Worm (Caenorhabditis elegans) whole organism, L1 larva: ENCODE data around the gene mpz-1.

Source experiments
- C04F5.9 ChIP-seq: sonication (generic microtip); optimal IDR thresholded peaks from 2 replicates; lab custom pipeline; 2016; ENCODE audit warnings: missing genetic modification characterization, missing compliant biosample characterization
- aha-1 ChIP-seq: fragments of 150-350 bp; optimal IDR thresholded peaks from 2 replicates; lab custom pipeline; 2014; ENCODE audit warnings: missing biosample characterization, missing genetic modification characterization
- aly-2 ChIP-seq: fragments of 150-350 bp; optimal IDR thresholded peaks from 2 replicates; lab custom pipeline; 2014; ENCODE audit warnings: missing biosample characterization, missing genetic modification characterization
- ceh-63 ChIP-seq: fragments of 200-800 bp; sonication (Bioruptor generic); optimal IDR thresholded peaks from 2 replicates; lab custom pipeline; 2018; ENCODE audit warnings: mild to moderate bottlenecking, missing genetic modification characterization, missing compliant biosample characterization
- ceh-8 ChIP-seq: fragments of 200-800 bp; sonication (Bioruptor generic); optimal IDR thresholded peaks from 2 replicates; lab custom pipeline; 2018; ENCODE audit warnings: mild to moderate bottlenecking, missing genetic modification characterization, moderate library complexity, missing compliant biosample characterization
- ceh-82 ChIP-seq, 3 experiments: fragments of 150-350 bp in 1 of 3; sonication (generic microtip) in 2 of 3; optimal IDR thresholded peaks; 2 replicates each; lab custom pipeline; 2014 to 2017; ENCODE audit warnings: missing biosample characterization in 3 of 3, missing genetic modification characterization in 3 of 3
- ceh-88 ChIP-seq: fragments of 200-800 bp; sonication (Bioruptor generic); IDR thresholded peaks from 2 replicates; pipeline ENCODE4 v1.3.6; 2022; ENCODE audit warnings: missing genetic modification characterization, missing compliant biosample characterization
- ceh-90 ChIP-seq: sonication (generic microtip); optimal IDR thresholded peaks from 2 replicates; lab custom pipeline; 2016; ENCODE audit warnings: missing genetic modification characterization, missing compliant biosample characterization
- dpl-1 ChIP-seq, 3 experiments: fragments of 150-350 bp in 2 of 3; sonication (generic microtip) in 1 of 3; optimal IDR thresholded peaks; 2 replicates each; lab custom pipeline; 2014 to 2017; ENCODE audit warnings: missing biosample characterization in 3 of 3, missing genetic modification characterization in 3 of 3, missing genetic modification reagents in 3 of 3
- dsc-1 ChIP-seq: sonication (generic microtip); optimal IDR thresholded peaks from 2 replicates; lab custom pipeline; 2016; ENCODE audit warnings: mild to moderate bottlenecking, missing genetic modification characterization, missing compliant biosample characterization
- efl-1 ChIP-seq, 4 experiments: fragments of 150-350 bp; optimal IDR thresholded peaks in 3 of 4; peaks in 1 of 4; 1 replicate in 1 of 4; 2 replicates in 3 of 4; lab custom pipeline; 2014; ENCODE audit warnings: missing biosample characterization in 2 of 4, missing genetic modification characterization in 2 of 4, missing genetic modification reagents in 2 of 4
- efl-3 ChIP-seq: fragments of 200-800 bp; sonication (Bioruptor generic); optimal IDR thresholded peaks from 2 replicates; lab custom pipeline; 2018; ENCODE audit warnings: mild to moderate bottlenecking, missing genetic modification characterization, missing compliant biosample characterization
- egl-27 ChIP-seq, 2 experiments: fragments of 150-350 bp in 1 of 2; sonication (generic microtip); optimal IDR thresholded peaks; 3 replicates each; lab custom pipeline; 2017 to 2018; ENCODE audit warnings: missing biosample characterization in 2 of 2, missing genetic modification characterization in 2 of 2, missing genetic modification reagents in 2 of 2
- elt-3 ChIP-seq, 6 experiments: fragments of 150-350 bp in 1 of 6; sonication (generic microtip); optimal IDR thresholded peaks; 2 replicates each; lab custom pipeline; 2017 to 2018; ENCODE audit warnings: missing biosample characterization in 6 of 6, missing genetic modification characterization in 6 of 6, inconsistent platforms in 1 of 6
- ets-5 ChIP-seq: fragments of 200-800 bp; sonication (Bioruptor generic); IDR thresholded peaks from 2 replicates; pipeline ENCODE4 v1.3.6; 2022; ENCODE audit warnings: missing genetic modification characterization, missing compliant biosample characterization
- fkh-10 ChIP-seq: sonication (generic microtip); optimal IDR thresholded peaks from 2 replicates; lab custom pipeline; 2017; ENCODE audit warnings: missing biosample characterization, missing genetic modification reagents, missing genetic modification characterization
- fkh-4 ChIP-seq: sonication (generic microtip); optimal IDR thresholded peaks from 2 replicates; lab custom pipeline; 2016; ENCODE audit warnings: missing compliant biosample characterization, missing genetic modification characterization, borderline replicate concordance
- fos-1 ChIP-seq: fragments of 150-350 bp; optimal IDR thresholded peaks from 2 replicates; lab custom pipeline; 2014; ENCODE audit warnings: missing biosample characterization, missing genetic modification characterization
- hlh-17 ChIP-seq: fragments of 200-800 bp; sonication (Bioruptor generic); optimal IDR thresholded peaks from 2 replicates; lab custom pipeline; 2018; ENCODE audit warnings: missing genetic modification characterization, mild to moderate bottlenecking, missing compliant biosample characterization, moderate library complexity, borderline replicate concordance
- hlh-4 ChIP-seq: sonication (generic microtip); optimal IDR thresholded peaks from 2 replicates; lab custom pipeline; 2016; ENCODE audit warnings: mild to moderate bottlenecking, missing genetic modification characterization, missing compliant biosample characterization
- hpl-2 ChIP-seq: fragments of 150-350 bp; optimal IDR thresholded peaks from 2 replicates; lab custom pipeline; 2014; ENCODE audit warnings: missing biosample characterization, missing genetic modification reagents, missing genetic modification characterization
- irx-1 ChIP-seq: sonication (generic microtip); optimal IDR thresholded peaks from 2 replicates; lab custom pipeline; 2016; ENCODE audit warnings: missing genetic modification characterization, missing compliant biosample characterization
- isw-1 ChIP-seq: fragments of 200-800 bp; sonication (Bioruptor generic); IDR thresholded peaks from 2 replicates; pipeline ENCODE4 v1.3.6; 2022; ENCODE audit warnings: missing genetic modification characterization, missing compliant biosample characterization
- lin-14 ChIP-seq: fragments of 200-800 bp; sonication (Bioruptor generic); optimal IDR thresholded peaks from 2 replicates; lab custom pipeline; 2018; ENCODE audit warnings: mild to moderate bottlenecking, missing genetic modification characterization, moderate library complexity, missing compliant biosample characterization
- lin-35 ChIP-seq, 2 experiments: fragments of 150-350 bp; optimal IDR thresholded peaks; 2 replicates each; lab custom pipeline; 2014; ENCODE audit warnings: missing biosample characterization in 2 of 2, missing genetic modification characterization in 2 of 2, missing genetic modification reagents in 2 of 2
- lin-39 ChIP-seq: fragments of 150-350 bp; optimal IDR thresholded peaks from 2 replicates; lab custom pipeline; 2014; ENCODE audit warnings: missing biosample characterization, missing genetic modification reagents, missing genetic modification characterization
- lir-3 ChIP-seq: sonication (generic microtip); optimal IDR thresholded peaks from 2 replicates; lab custom pipeline; 2016; ENCODE audit warnings: mild to moderate bottlenecking, missing genetic modification characterization, moderate library complexity, missing compliant biosample characterization; ENCODE audit not compliant: poor library complexity
- lsy-2 ChIP-seq, 2 experiments: fragments of 150-350 bp; optimal IDR thresholded peaks; 2 replicates each; lab custom pipeline; 2014; ENCODE audit warnings: missing biosample characterization in 2 of 2, missing genetic modification characterization in 2 of 2
- mab-9 ChIP-seq: fragments of 200-800 bp; sonication (Bioruptor generic); IDR thresholded peaks from 2 replicates; pipeline ENCODE4 v1.3.6; 2022; ENCODE audit warnings: missing genetic modification reagents, missing genetic modification characterization, missing compliant biosample characterization
- mdl-1 ChIP-seq, 2 experiments: fragments of 150-350 bp; optimal IDR thresholded peaks; 2 replicates each; lab custom pipeline; 2014 to 2017; ENCODE audit warnings: missing biosample characterization in 2 of 2, missing genetic modification characterization in 2 of 2, inconsistent platforms in 1 of 2
- mep-1 ChIP-seq: fragments of 150-350 bp; optimal IDR thresholded peaks from 2 replicates; lab custom pipeline; 2014; ENCODE audit warnings: missing biosample characterization, missing genetic modification characterization
- nhr-12 ChIP-seq: sonication (generic microtip); optimal IDR thresholded peaks from 2 replicates; lab custom pipeline; 2017; ENCODE audit warnings: missing biosample characterization, missing genetic modification characterization
- nhr-19 ChIP-seq: fragments of 200-800 bp; sonication (Bioruptor generic); conservative IDR thresholded peaks from 2 replicates; pipeline ENCODE4 v1.3.6; 2022; ENCODE audit warnings: missing genetic modification characterization, missing compliant biosample characterization
- nhr-20 ChIP-seq: sonication (generic microtip); optimal IDR thresholded peaks from 2 replicates; lab custom pipeline; 2016; ENCODE audit warnings: mild to moderate bottlenecking, missing genetic modification characterization, missing compliant biosample characterization
- nhr-47 ChIP-seq: sonication (generic microtip); optimal IDR thresholded peaks from 2 replicates; lab custom pipeline; 2016; ENCODE audit warnings: mild to moderate bottlenecking, missing genetic modification characterization, moderate library complexity, missing compliant biosample characterization
- nhr-71 ChIP-seq: sonication (generic microtip); optimal IDR thresholded peaks from 2 replicates; lab custom pipeline; 2016; ENCODE audit warnings: mild to moderate bottlenecking, missing genetic modification characterization, moderate library complexity, missing compliant biosample characterization
- nhr-76 ChIP-seq: sonication (generic microtip); optimal IDR thresholded peaks from 2 replicates; lab custom pipeline; 2017; ENCODE audit warnings: missing biosample characterization, missing genetic modification characterization
- nhr-84 ChIP-seq: sonication (generic microtip); optimal IDR thresholded peaks from 2 replicates; lab custom pipeline; 2017; ENCODE audit warnings: missing biosample characterization, missing genetic modification characterization
- nhr-85 ChIP-seq: sonication (generic microtip); peaks from one replicate; lab custom pipeline; 2016; ENCODE audit warnings: missing genetic modification characterization, inconsistent platforms, missing compliant biosample characterization
- pag-3 ChIP-seq: sonication (generic microtip); optimal IDR thresholded peaks from 2 replicates; lab custom pipeline; 2017; ENCODE audit warnings: missing genetic modification characterization, mild to moderate bottlenecking, missing compliant biosample characterization, antibody characterized with exemption, borderline replicate concordance; ENCODE audit not compliant: insufficient read depth
- pax-3 ChIP-seq: fragments of 200-800 bp; sonication (Bioruptor generic); optimal IDR thresholded peaks from 2 replicates; lab custom pipeline; 2018; ENCODE audit warnings: mild to moderate bottlenecking, missing genetic modification characterization, moderate library complexity, missing compliant biosample characterization
- pqm-1 ChIP-seq: sonication (generic microtip); optimal IDR thresholded peaks from 3 replicates; lab custom pipeline; 2017; ENCODE audit warnings: missing biosample characterization, missing genetic modification characterization
- snu-23 ChIP-seq: sonication (generic microtip); optimal IDR thresholded peaks from 2 replicates; lab custom pipeline; 2016; ENCODE audit warnings: missing genetic modification characterization, missing compliant biosample characterization
- swsn-7 ChIP-seq: sonication (generic microtip); optimal IDR thresholded peaks from 2 replicates; lab custom pipeline; 2016; ENCODE audit warnings: missing genetic modification characterization, missing compliant biosample characterization
- tbx-2 ChIP-seq: sonication (generic microtip); optimal IDR thresholded peaks from 2 replicates; lab custom pipeline; 2016; ENCODE audit warnings: missing genetic modification characterization, missing compliant biosample characterization
- vab-15 ChIP-seq: sonication (generic microtip); optimal IDR thresholded peaks from 2 replicates; lab custom pipeline; 2017; ENCODE audit warnings: missing genotype, mild to moderate bottlenecking, missing genetic modification characterization, missing compliant biosample characterization
- xbp-1 ChIP-seq: sonication (generic microtip); optimal IDR thresholded peaks from 2 replicates; lab custom pipeline; 2016; ENCODE audit warnings: missing genetic modification characterization, missing compliant biosample characterization
- zag-1 ChIP-seq: fragments of 150-350 bp; optimal IDR thresholded peaks from 2 replicates; lab custom pipeline; 2014; ENCODE audit warnings: missing biosample characterization, missing genetic modification characterization
- zip-4 ChIP-seq: fragments of 200-800 bp; sonication (Bioruptor generic); optimal IDR thresholded peaks from 2 replicates; lab custom pipeline; 2018; ENCODE audit warnings: mild to moderate bottlenecking, missing genetic modification characterization, moderate library complexity, missing compliant biosample characterization
- ztf-11 ChIP-seq, 2 experiments: sonication (generic microtip); optimal IDR thresholded peaks; 2 replicates each; lab custom pipeline; 2016 to 2017; ENCODE audit warnings: missing genetic modification characterization in 2 of 2, missing biosample characterization in 1 of 2, missing compliant biosample characterization in 1 of 2

mpz-1 gene

ce11 chrII:10714262-10714933, 63.5 kb downstream of the mpz-1 start, which contains the start of the genes dph-2 and C09G5.7 (continued):
- no peak for TF ChIP-seq pax-3 (tag; lab: Kevin White, UChicago)
- TF ChIP-seq ceh-88 (GFP tag; lab: Robert Waterston, UW) = no peak
- no peak for TF ChIP-seq pqm-1 (tag; lab: Kevin White, UChicago)
- no peak for TF ChIP-seq mab-9
- TF ChIP-seq swsn-7 = no peak
- TF ChIP-seq pag-3 (tag; lab: Kevin White, UChicago) = no peak
- peak; percentile 87 to 93 for TF ChIP-seq lin-35 (GFP tag; optimal IDR thresholded peaks at IDR 0.05; lab: Kevin White, UChicago)
- peak in 1 of 2 experiments; percentile 45 for TF ChIP-seq ztf-11 (tag; optimal IDR thresholded peaks at IDR 0.05; lab: Kevin White, UChicago)
- 0 out of 2 replicates have a peak, but pooled peaks have one; percentile 5 for TF ChIP-seq nhr-19 (GFP tag; lab: Robert Waterston, UW)
- TF ChIP-seq zag-1 (tag; lab: Kevin White, UChicago) = no peak
- TF ChIP-seq fkh-10 (GFP tag; lab: Kevin White, UChicago) = no peak
- TF ChIP-seq lir-3 = peak; percentile 69
- peak; percentile 24 for TF ChIP-seq mep-1
- TF ChIP-seq zip-4 (GFP tag; lab: Kevin White, UChicago) = no peak
- TF ChIP-seq isw-1 (GFP tag; lab: Robert Waterston, UW) = peak; percentile 4; the same call in 1 of the 2 replicates
- no peak for TF ChIP-seq nhr-76 (tag; lab: Kevin White, UChicago)
- TF ChIP-seq vab-15 = no peak
- peak; percentile 65 for TF ChIP-seq irx-1 (tag; lab: Kevin White, UChicago)
- peak; percentile 81 to 90 (median 87) for TF ChIP-seq dpl-1 (GFP tag; optimal IDR thresholded peaks at IDR 0.05; lab: Kevin White, UChicago)
- TF ChIP-seq tbx-2 (tag; lab: Kevin White, UChicago) = peak; percentile 51
- peak; percentile 70 for TF ChIP-seq ceh-90 (tag; lab: Kevin White, UChicago)
- TF ChIP-seq nhr-20 (tag; lab: Kevin White, UChicago) = no peak
- TF ChIP-seq nhr-47 (tag; lab: Kevin White, UChicago) = no peak
- TF ChIP-seq hlh-4 (tag; lab: Kevin White, UChicago) = no peak
- no peak for TF ChIP-seq ceh-8
- no peak for TF ChIP-seq C04F5.9 (tag; lab: Kevin White, UChicago)
- no peak for TF ChIP-seq hlh-17 (GFP tag; lab: Kevin White, UChicago)
- peak; percentile 37 for TF ChIP-seq xbp-1 (tag; lab: Kevin White, UChicago)
- no peak for TF ChIP-seq ceh-82 (tag; optimal IDR thresholded peaks at IDR 0.05; lab: Kevin White, UChicago)
- peak; percentile 74 to 90 for TF ChIP-seq efl-1 (optimal IDR thresholded peaks at IDR 0.05; lab: Kevin White, UChicago)
- TF ChIP-seq efl-1 (GFP tag; optimal IDR thresholded peaks at IDR 0.05 in 1 of 2; lab: Kevin White, UChicago) = peak; percentile 89 to 99
- TF ChIP-seq hpl-2 = no peak
- TF ChIP-seq fkh-4 (tag; lab: Kevin White, UChicago) = peak; percentile 10
- TF ChIP-seq aly-2 (tag; lab: Kevin White, UChicago) = no peak
- TF ChIP-seq fos-1 (tag; lab: Kevin White, UChicago) = no peak
- peak; percentile 7 for TF ChIP-seq dsc-1 (tag; lab: Kevin White, UChicago)
- no peak for TF ChIP-seq nhr-12
- TF ChIP-seq elt-3 (tag; optimal IDR thresholded peaks at IDR 0.05; lab: Kevin White, UChicago) = no peak
- TF ChIP-seq lin-39 (tag; lab: Kevin White, UChicago) = no peak
- no peak for TF ChIP-seq aha-1 (tag; lab: Kevin White, UChicago)
- TF ChIP-seq snu-23 (GFP tag; lab: Kevin White, UChicago) = no peak
- TF ChIP-seq nhr-85 (tag; lab: Kevin White, UChicago) = peak; percentile 64
- peak; percentile 62 for TF ChIP-seq nhr-71 (tag; lab: Kevin White, UChicago)
- peak; percentile 9 for TF ChIP-seq lin-14 (GFP tag; lab: Kevin White, UChicago)
- no peak for TF ChIP-seq ceh-63 (GFP tag; lab: Kevin White, UChicago)
- TF ChIP-seq efl-3 = no peak
- TF ChIP-seq mdl-1 (tag; optimal IDR thresholded peaks at IDR 0.05; lab: Kevin White, UChicago) = no peak
- peak; percentile 23 to 63 for TF ChIP-seq lsy-2 (tag; optimal IDR thresholded peaks at IDR 0.05; lab: Kevin White, UChicago)
- TF ChIP-seq ets-5 (GFP tag; lab: Robert Waterston, UW) = no peak
- no peak for TF ChIP-seq nhr-84 (tag; lab: Kevin White, UChicago)
- no peak for TF ChIP-seq egl-27 (tag; optimal IDR thresholded peaks at IDR 0.05; lab: Kevin White, UChicago)
